Fruit fly (Drosophila melanogaster): Measurements from ENCODE around the gene Hsp27.
A peak's percentile ranks its signal among the peaks of the same experiment; 100 is the strongest.

DNA sequence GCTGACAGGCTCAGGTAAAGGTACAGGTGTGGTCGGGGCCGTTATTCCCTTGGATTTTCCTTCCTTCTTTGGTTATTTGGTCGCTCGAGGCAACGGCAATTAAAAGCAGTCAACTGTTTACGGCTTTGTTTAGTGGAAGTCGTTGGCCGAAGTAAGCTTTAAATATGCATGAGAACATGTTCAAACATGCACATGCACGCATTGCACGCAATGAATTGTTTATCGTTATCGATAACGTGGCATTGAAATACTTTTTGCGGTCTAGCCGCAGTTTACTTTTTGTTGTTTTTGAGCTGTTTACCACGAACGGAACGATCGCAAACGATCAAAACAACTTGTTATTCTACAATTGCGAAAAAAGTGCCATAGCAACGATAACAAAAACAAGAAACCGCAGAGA, 37.8 kb downstream of the Hsp27 start:
- TF ChIP-seq D1 (tag; optimal IDR thresholded peaks at IDR 0.05) (no peak), CG15710 (tag; optimal IDR thresholded peaks at IDR 0.05) (no peak), CG32121 (GFP tag; IDR thresholded peaks at IDR 0.05) (no peak), CG9948 (tag; optimal IDR thresholded peaks at IDR 0.05) (no peak), Snoo (tag; optimal IDR thresholded peaks at IDR 0.05) (no peak), rn (GFP tag; IDR thresholded peaks at IDR 0.05) (no peak), CG13204 (GFP tag; optimal IDR thresholded peaks at IDR 0.05) (no peak), Ets98B (GFP tag; IDR thresholded peaks at IDR 0.05) (no peak), EcR (GFP tag; optimal IDR thresholded peaks at IDR 0.05) (peak; percentile 15), CG10348 (GFP tag; IDR thresholded peaks at IDR 0.05) (no peak), Pif1B (GFP tag; optimal IDR thresholded peaks at IDR 0.05) (no peak)

All from whole organism, pupa.